Worm (Caenorhabditis elegans): Measurements from ENCODE around the gene F20B6.9.
"Not testable (repeated sequence)": the region's sequence is repeated elsewhere in the genome, so short reads cannot be mapped to it uniquely, and the experiment has no call there.

DNA sequence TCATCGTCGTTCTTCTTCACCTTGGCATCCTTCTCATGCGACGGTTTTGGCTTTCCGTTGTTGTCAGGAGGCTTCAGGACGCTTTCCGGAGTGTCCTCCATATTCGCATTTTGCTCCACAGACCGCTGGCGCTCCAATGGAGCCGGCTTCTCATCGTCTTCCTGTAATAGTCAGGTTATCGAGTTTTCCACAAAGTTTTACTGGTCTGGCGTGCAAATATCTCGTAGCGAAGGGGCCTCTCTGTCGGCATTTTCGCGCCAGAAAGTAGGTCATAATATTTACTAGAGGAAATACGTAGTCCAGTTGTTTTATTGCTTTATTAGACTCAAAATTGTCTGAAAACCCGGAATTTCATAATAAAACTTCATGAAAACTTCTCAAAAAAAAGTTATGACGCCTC is 5.2 kb downstream of the F20B6.9 start, which contains the start of gene F20B6.6:
- TF ChIP-seq W03F9.2, him-1, dao-5 (tag; optimal IDR thresholded peaks at IDR 0.05): not testable (repeated sequence)
